Fruit fly (Drosophila melanogaster): ENCODE results near the gene Wnk.

Wnk gene

DNA sequence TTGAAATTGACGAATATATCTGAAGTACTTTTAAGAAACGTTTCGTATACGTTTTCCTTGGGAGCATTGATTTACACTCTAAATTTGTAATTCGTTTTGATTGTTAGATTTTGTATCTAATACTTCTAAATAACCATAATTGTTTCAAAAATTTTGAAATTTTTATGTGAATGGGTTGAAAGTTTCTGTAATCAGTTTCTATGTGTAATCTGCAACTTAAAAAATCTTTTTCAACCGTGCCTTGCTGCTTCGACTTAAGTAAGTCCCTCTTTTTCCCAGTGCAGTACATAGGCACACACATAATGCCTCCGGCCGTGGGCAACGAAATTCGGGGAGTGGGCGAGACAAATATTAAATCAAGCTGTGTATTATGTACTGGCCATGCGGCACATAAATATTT lies 30.7 kb upstream of the Wnk start:
- no peak for TF ChIP-seq CG5204 (GFP tag; optimal IDR thresholded peaks at IDR 0.05)
- no peak for TF ChIP-seq Clk (GFP tag; optimal IDR thresholded peaks at IDR 0.05)
- no peak for TF ChIP-seq ovo (GFP tag; optimal IDR thresholded peaks at IDR 0.05)
- no peak for TF ChIP-seq Hr96 (GFP tag; optimal IDR thresholded peaks at IDR 0.05)
- TF ChIP-seq cnc (optimal IDR thresholded peaks at IDR 0.05), result no peak
- no peak for TF ChIP-seq CG7101 (tag; optimal IDR thresholded peaks at IDR 0.05)
- no peak for TF ChIP-seq CG7045 (GFP tag; optimal IDR thresholded peaks at IDR 0.05)
- no peak for TF ChIP-seq CG11617 (GFP tag; optimal IDR thresholded peaks at IDR 0.05)
- no peak for TF ChIP-seq CG33017 (tag; optimal IDR thresholded peaks at IDR 0.05)
- no peak for TF ChIP-seq bab1 (GFP tag; optimal IDR thresholded peaks at IDR 0.05)
- TF ChIP-seq toe (GFP tag; optimal IDR thresholded peaks at IDR 0.05), result no peak
- no peak for TF ChIP-seq kay (GFP tag; ENCODE audit: borderline replicate concordance)
- no peak for TF ChIP-seq CG14711 (tag; optimal IDR thresholded peaks at IDR 0.05)
- TF ChIP-seq Mnt (GFP tag; optimal IDR thresholded peaks at IDR 0.05), result no peak
- TF ChIP-seq CG1620 (GFP tag; optimal IDR thresholded peaks at IDR 0.05), result no peak

- TF ChIP-seq CG12768 (GFP tag; optimal IDR thresholded peaks at IDR 0.05) (no peak), CG14711 (tag; optimal IDR thresholded peaks at IDR 0.05) (peak; percentile 60)
Observed at dm6 chr3L:21584683-21585082, 30.0 kb upstream of the Wnk start.

DNA sequence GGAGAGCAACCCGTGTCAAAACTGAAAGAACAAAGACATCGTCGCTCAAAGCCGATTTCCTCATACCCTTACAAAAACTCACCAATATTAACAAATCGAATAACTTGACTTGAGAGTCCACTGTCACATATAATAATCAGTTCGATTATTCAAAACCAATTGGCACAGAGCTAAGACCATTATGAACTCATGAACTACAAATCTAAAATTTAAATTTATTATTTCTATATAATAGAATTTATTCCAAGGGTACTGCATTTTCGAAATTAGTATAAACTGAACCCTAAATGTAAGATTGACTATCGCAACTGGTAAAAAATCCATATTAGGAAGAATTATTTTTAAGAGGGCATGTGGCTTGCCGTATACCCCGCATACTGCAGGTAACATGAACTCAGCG lies 27.3 kb upstream of the Wnk start:
- no peak for TF ChIP-seq CG7045 (GFP tag; optimal IDR thresholded peaks at IDR 0.05)

DNA sequence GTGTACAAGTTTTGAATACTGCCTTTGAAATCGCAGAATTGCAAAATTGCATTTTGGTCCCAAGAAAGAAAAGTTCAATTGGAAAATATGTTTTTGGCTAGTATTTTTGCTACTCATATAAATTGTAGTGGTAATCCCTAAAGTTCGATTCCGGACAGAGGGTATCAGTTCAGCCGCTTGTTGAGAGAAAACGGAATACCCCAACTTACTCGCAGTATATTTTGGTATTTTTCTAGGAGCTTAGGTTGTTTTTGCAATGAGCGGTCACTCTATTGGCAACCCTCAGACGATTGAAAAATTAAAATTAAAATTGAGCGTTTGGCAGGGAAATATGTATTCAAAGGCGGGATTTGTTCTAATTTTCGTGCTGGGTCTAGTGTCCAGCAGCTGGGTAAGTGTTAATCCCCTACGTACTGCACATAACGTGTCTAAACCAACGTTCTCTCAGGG lies 19.6 kb upstream of the Wnk start:
- TF ChIP-seq CG1620 (GFP tag; optimal IDR thresholded peaks at IDR 0.05) (no peak), bab1 (GFP tag; optimal IDR thresholded peaks at IDR 0.05) (no peak)

DNA sequence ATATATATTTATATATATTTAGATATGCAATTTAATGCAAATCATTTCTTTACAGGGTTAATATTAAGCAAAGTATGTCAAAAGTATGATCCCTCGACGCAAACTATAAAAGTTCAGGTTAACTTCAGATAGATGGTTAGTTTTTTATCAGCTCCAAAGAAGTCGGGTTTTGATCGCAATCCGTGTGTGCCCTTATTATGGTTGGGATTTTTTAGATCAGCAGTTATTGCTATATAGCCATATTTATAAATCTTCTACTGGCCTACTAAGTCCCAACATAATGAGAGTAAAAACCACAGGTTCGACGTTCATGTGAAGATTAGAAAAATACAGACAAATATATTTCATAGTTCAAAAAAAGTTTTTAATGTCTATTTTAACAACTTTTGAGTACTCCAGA lies 19.1 kb upstream of the Wnk start, which contains the start of gene EMC10:
TSS of gene EMC10 (plus strand) at position 301 of the 400 bp plus-strand sequence.
- TF ChIP-seq CG12768 (GFP tag; optimal IDR thresholded peaks at IDR 0.05) (no peak), pad (GFP tag; optimal IDR thresholded peaks at IDR 0.05) (no peak), CG11617 (GFP tag; optimal IDR thresholded peaks at IDR 0.05) (no peak), kay (GFP tag; ENCODE audit: borderline replicate concordance) (peak; percentile 44), CG5204 (GFP tag; optimal IDR thresholded peaks at IDR 0.05) (no peak)

DNA sequence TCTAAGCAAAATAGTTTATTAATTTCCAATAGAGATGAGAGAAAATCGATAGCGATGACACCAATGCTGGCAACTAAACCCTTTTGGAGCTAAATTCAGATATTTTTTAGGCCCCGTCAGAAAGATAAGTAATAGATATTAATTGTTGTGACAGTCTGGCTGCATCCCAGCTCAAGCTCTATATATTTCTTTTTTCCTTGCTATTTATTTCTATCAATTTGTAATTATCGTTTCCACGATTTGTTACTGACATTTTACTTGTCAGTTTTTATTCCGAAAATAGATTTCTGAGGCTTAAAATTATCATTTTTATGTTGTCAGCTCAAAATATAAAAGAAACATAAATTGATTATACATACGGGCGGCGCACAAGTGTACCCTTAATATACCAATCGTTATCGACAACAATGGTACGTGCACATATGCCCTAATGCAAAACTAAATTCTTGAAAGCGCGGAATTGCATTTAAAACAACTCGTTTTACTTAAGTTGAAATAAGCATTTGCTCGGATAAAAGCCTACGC lies 14.2 kb upstream of the Wnk start, which contains the start of the genes CRIF and SMC5:
TSS of gene CRIF (minus strand) at position 51 of the 525 bp plus-strand sequence.
TSS of gene SMC5 (plus strand) at position 329 of the 525 bp plus-strand sequence.
- TF ChIP-seq CG1620 (GFP tag; optimal IDR thresholded peaks at IDR 0.05), result peak; percentile 74
- peak; percentile 69 for TF ChIP-seq bab1 (GFP tag; optimal IDR thresholded peaks at IDR 0.05)
- TF ChIP-seq pad (GFP tag; optimal IDR thresholded peaks at IDR 0.05), result peak; percentile 21
- peak; percentile 57 for TF ChIP-seq CG7101 (tag; optimal IDR thresholded peaks at IDR 0.05)
- peak; percentile 62 for TF ChIP-seq CG11617 (GFP tag; optimal IDR thresholded peaks at IDR 0.05)
- TF ChIP-seq toe (GFP tag; optimal IDR thresholded peaks at IDR 0.05), result peak; percentile 89
- TF ChIP-seq cnc (optimal IDR thresholded peaks at IDR 0.05), result no peak
- TF ChIP-seq Crg-1 (GFP tag; optimal IDR thresholded peaks at IDR 0.05), result no peak
- no peak for TF ChIP-seq CG33017 (tag; optimal IDR thresholded peaks at IDR 0.05)
- TF ChIP-seq Mnt (GFP tag; optimal IDR thresholded peaks at IDR 0.05), result peak; percentile 36
- peak; percentile 23 for TF ChIP-seq CG14711 (tag; optimal IDR thresholded peaks at IDR 0.05)
- TF ChIP-seq CG12768 (GFP tag; optimal IDR thresholded peaks at IDR 0.05), result peak; percentile 47
- TF ChIP-seq Clk (GFP tag; optimal IDR thresholded peaks at IDR 0.05), result peak; percentile 43
- TF ChIP-seq ovo (GFP tag; optimal IDR thresholded peaks at IDR 0.05), result no peak
- TF ChIP-seq cic (GFP tag; optimal IDR thresholded peaks at IDR 0.05), result no peak
- peak; percentile 59 for TF ChIP-seq CG7045 (GFP tag; optimal IDR thresholded peaks at IDR 0.05)
- TF ChIP-seq Hr96 (GFP tag; optimal IDR thresholded peaks at IDR 0.05), result peak; percentile 76
- peak; percentile 51 for TF ChIP-seq tj (GFP tag; optimal IDR thresholded peaks at IDR 0.05)
- TF ChIP-seq CG5204 (GFP tag; optimal IDR thresholded peaks at IDR 0.05), result peak; percentile 81
- TF ChIP-seq kay (GFP tag; ENCODE audit: borderline replicate concordance), result no peak

DNA sequence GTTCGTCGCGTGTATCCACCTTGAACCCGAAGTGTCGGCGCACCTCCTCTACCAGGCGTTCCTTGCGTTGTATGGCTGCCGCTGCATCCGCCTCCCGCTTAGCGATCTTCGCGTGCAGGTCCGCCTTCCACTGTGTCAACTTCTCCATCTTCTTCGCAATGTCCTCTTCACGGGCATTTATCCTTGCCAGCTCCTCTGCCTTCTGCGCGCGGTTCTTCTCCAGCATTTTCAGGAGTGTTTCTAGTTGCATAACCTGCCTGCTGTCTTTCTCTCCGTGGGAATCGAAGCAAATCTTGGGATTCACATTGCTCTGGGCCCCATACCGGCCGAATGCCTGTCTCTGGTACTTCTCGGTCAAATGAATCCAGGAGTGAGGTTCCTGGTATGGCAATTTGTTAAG lies 13.5 kb upstream of the Wnk start:
- TF ChIP-seq cnc (optimal IDR thresholded peaks at IDR 0.05) (no peak), ovo (GFP tag; optimal IDR thresholded peaks at IDR 0.05) (no peak), Hr96 (GFP tag; optimal IDR thresholded peaks at IDR 0.05) (no peak), Clk (GFP tag; optimal IDR thresholded peaks at IDR 0.05) (no peak), bab1 (GFP tag; optimal IDR thresholded peaks at IDR 0.05) (no peak), CG14711 (tag; optimal IDR thresholded peaks at IDR 0.05) (no peak), tj (GFP tag; optimal IDR thresholded peaks at IDR 0.05) (no peak), CG7101 (tag; optimal IDR thresholded peaks at IDR 0.05) (no peak), CG1620 (GFP tag; optimal IDR thresholded peaks at IDR 0.05) (no peak), Crg-1 (GFP tag; optimal IDR thresholded peaks at IDR 0.05) (no peak), kay (GFP tag; ENCODE audit: borderline replicate concordance) (no peak), CG12768 (GFP tag; optimal IDR thresholded peaks at IDR 0.05) (no peak), pad (GFP tag; optimal IDR thresholded peaks at IDR 0.05) (no peak), CG11617 (GFP tag; optimal IDR thresholded peaks at IDR 0.05) (no peak), CG7045 (GFP tag; optimal IDR thresholded peaks at IDR 0.05) (no peak), toe (GFP tag; optimal IDR thresholded peaks at IDR 0.05) (no peak), CG33017 (tag; optimal IDR thresholded peaks at IDR 0.05) (no peak), Mnt (GFP tag; optimal IDR thresholded peaks at IDR 0.05) (no peak)
